Worm (Caenorhabditis elegans) whole organism, L4 larva: ENCODE results near the gene F54F11.1.

ENCODE experiments used
- R02D3.7 ChIP-seq: fragments of 150-350 bp; sonication (generic microtip); optimal IDR thresholded peaks from 3 replicates; lab custom pipeline; 2014; ENCODE audit warnings: missing biosample characterization, missing genetic modification characterization
- ctbp-1 ChIP-seq: fragments of 200-800 bp; sonication (Bioruptor generic); IDR thresholded peaks from 2 replicates; pipeline ENCODE4 v1.3.6; 2022; ENCODE audit warnings: missing genetic modification reagents, missing genetic modification characterization, missing compliant biosample characterization
- daf-16 ChIP-seq, 3 experiments: sonication (generic microtip); optimal IDR thresholded peaks; 2 replicates each; lab custom pipeline; 2016 to 2017; ENCODE audit warnings: missing genetic modification characterization in 3 of 3, missing genetic modification reagents in 3 of 3, mild to moderate bottlenecking in 2 of 3, missing compliant biosample characterization in 2 of 3, missing biosample characterization in 1 of 3, moderate library complexity in 1 of 3
- hlh-30 ChIP-seq: sonication (generic microtip); optimal IDR thresholded peaks from 2 replicates; lab custom pipeline; 2017; ENCODE audit warnings: antibody characterized with exemption, mild to moderate bottlenecking, missing genetic modification characterization, missing compliant biosample characterization; ENCODE audit not compliant: insufficient read depth
- lir-3 ChIP-seq: sonication (generic microtip); optimal IDR thresholded peaks from 2 replicates; lab custom pipeline; 2016; ENCODE audit warnings: mild to moderate bottlenecking, missing genetic modification characterization, missing compliant biosample characterization
- mep-1 ChIP-seq: fragments of 150-350 bp; sonication (generic microtip); optimal IDR thresholded peaks from 3 replicates; lab custom pipeline; 2014; ENCODE audit warnings: missing biosample characterization, missing genetic modification characterization
- pha-4 ChIP-seq, 2 experiments: fragments of 150-350 bp in 1 of 2; fragments of 200-800 bp in 1 of 2; sonication (Bioruptor generic) in 1 of 2; IDR thresholded peaks in 1 of 2; optimal IDR thresholded peaks in 1 of 2; 2 replicates each; pipeline versions ENCODE4 v1.3.6 to Lab custom; 2014 to 2022; ENCODE audit warnings: missing genetic modification characterization in 2 of 2, missing genetic modification reagents in 2 of 2, missing biosample characterization in 1 of 2, missing compliant biosample characterization in 1 of 2
- php-3 ChIP-seq: fragments of 200-800 bp; sonication (Bioruptor generic); IDR thresholded peaks from 2 replicates; pipeline ENCODE4 v1.3.6; 2022; ENCODE audit warnings: missing genetic modification reagents, missing genetic modification characterization, missing compliant biosample characterization
- skn-1 ChIP-seq: fragments of 150-350 bp; optimal IDR thresholded peaks from 2 replicates; lab custom pipeline; 2014; ENCODE audit warnings: missing biosample characterization, missing genetic modification characterization
- tag-97 ChIP-seq: fragments of 200-800 bp; sonication (Bioruptor generic); IDR thresholded peaks from 2 replicates; pipeline ENCODE4 v1.3.6; 2022; ENCODE audit warnings: missing genetic modification characterization, missing compliant biosample characterization
- unc-39 ChIP-seq: sonication (generic microtip); optimal IDR thresholded peaks from 2 replicates; lab custom pipeline; 2017; ENCODE audit warnings: missing biosample characterization, missing genetic modification characterization
- zfp-2 ChIP-seq: sonication (generic microtip); optimal IDR thresholded peaks from 2 replicates; lab custom pipeline; 2016; ENCODE audit warnings: mild to moderate bottlenecking, missing genetic modification characterization, missing compliant biosample characterization
- ztf-11 ChIP-seq: fragments of 150-350 bp; optimal IDR thresholded peaks from 2 replicates; lab custom pipeline; 2014; ENCODE audit warnings: missing biosample characterization, missing genetic modification characterization

ce11 chrII:13469043-13469652, 34.6 kb upstream of the F54F11.1 start, which contains the start of gene E01G4.3:
- TF ChIP-seq R02D3.7 (tag; lab: Kevin White, UChicago) (no peak), zfp-2 (tag; lab: Kevin White, UChicago) (no peak), unc-39 (no peak), hlh-30 (tag; lab: Kevin White, UChicago) (peak; percentile 94), ztf-11 (tag; lab: Kevin White, UChicago) (no peak), tag-97 (GFP tag; lab: Robert Waterston, UW) (no peak), daf-16 (GFP tag; optimal IDR thresholded peaks at IDR 0.05; lab: Kevin White, UChicago) (peak in 1 of 2 experiments; percentile 68), daf-16 (tag; optimal IDR thresholded peaks at IDR 0.05; lab: Kevin White, UChicago) (peak; percentile 96), mep-1 (tag; lab: Kevin White, UChicago) (peak; percentile 76), php-3 (GFP tag; lab: Robert Waterston, UW) (peak; percentile 53), pha-4 (GFP tag; IDR thresholded peaks at IDR 0.05; lab: Robert Waterston, UW) (no peak), pha-4 (tag; optimal IDR thresholded peaks at IDR 0.05; lab: Kevin White, UChicago) (no peak), ctbp-1 (GFP tag; lab: Robert Waterston, UW) (peak; percentile 26; the same call in 1 of the 2 replicates), skn-1 (tag; lab: Kevin White, UChicago) (no peak), lir-3 (tag; lab: Kevin White, UChicago) (no peak)
